Fruit fly (Drosophila melanogaster): ENCODE data around the gene Gem2.
A peak's percentile ranks its signal among the peaks of the same experiment; 100 is the strongest.

Gem2 gene

dm6 chr3L:19100188-19100587 lies at the start of gene Gem2:
TSS of gene Gem2 (minus strand) at chr3L:19100363.
- TF ChIP-seq CG17801 (GFP tag; optimal IDR thresholded peaks at IDR 0.05; ENCODE audit: partially characterized antibody): no peak

dm6 chr3L:19147169-19147568 lies 47.0 kb upstream of the Gem2 start:
- TF ChIP-seq CG17801 (GFP tag; optimal IDR thresholded peaks at IDR 0.05; ENCODE audit: partially characterized antibody): no peak

- no peak for TF ChIP-seq CG17801 (GFP tag; optimal IDR thresholded peaks at IDR 0.05; ENCODE audit: partially characterized antibody)
Observed at dm6 chr3L:19143940-19144571, 43.9 kb upstream of the Gem2 start.

- no peak for TF ChIP-seq CG17801 (GFP tag; optimal IDR thresholded peaks at IDR 0.05; ENCODE audit: partially characterized antibody)
Observed at dm6 chr3L:19142587-19142986, 42.4 kb upstream of the Gem2 start.

- no peak for TF ChIP-seq CG17801 (GFP tag; optimal IDR thresholded peaks at IDR 0.05; ENCODE audit: partially characterized antibody)
Observed at dm6 chr3L:19140084-19141011, 40.2 kb upstream of the Gem2 start.

dm6 chr3L:19138925-19139503 lies 38.9 kb upstream of the Gem2 start, which contains the start of gene CG14082:
TSS of gene CG14082 (minus strand) at chr3L:19138975.
- TF ChIP-seq CG17801 (GFP tag; optimal IDR thresholded peaks at IDR 0.05; ENCODE audit: partially characterized antibody): no peak

dm6 chr3L:19132586-19132985 lies 32.4 kb upstream of the Gem2 start:
- no peak for TF ChIP-seq CG17801 (GFP tag; optimal IDR thresholded peaks at IDR 0.05; ENCODE audit: partially characterized antibody)

- TF ChIP-seq CG17801 (GFP tag; optimal IDR thresholded peaks at IDR 0.05; ENCODE audit: partially characterized antibody): no peak
Observed at dm6 chr3L:19129565-19129964, 29.4 kb upstream of the Gem2 start, which contains the start of gene Spn75F. TSS of gene Spn75F (minus strand) at chr3L:19129665.

- peak; percentile 90 for TF ChIP-seq CG17801 (GFP tag; optimal IDR thresholded peaks at IDR 0.05; ENCODE audit: partially characterized antibody)
Observed at dm6 chr3L:19097665-19098082, 2.5 kb downstream of the Gem2 start, which contains the start of the genes Naxd and CG14079. TSS of gene Naxd (minus strand) at chr3L:19097709. TSS of gene CG14079 (plus strand) at chr3L:19097999.

dm6 chr3L:19097102-19097501 lies 3.1 kb downstream of the Gem2 start:
- no peak for TF ChIP-seq CG17801 (GFP tag; optimal IDR thresholded peaks at IDR 0.05; ENCODE audit: partially characterized antibody)

dm6 chr3L:19096032-19096431 lies 4.1 kb downstream of the Gem2 start, which contains the start of gene CNPYb:
TSS of gene CNPYb (minus strand) at chr3L:19096217.
- TF ChIP-seq CG17801 (GFP tag; optimal IDR thresholded peaks at IDR 0.05; ENCODE audit: partially characterized antibody): no peak

dm6 chr3L:19092125-19093058 lies 7.8 kb downstream of the Gem2 start, which contains the start of gene MESR6:
TSS of gene MESR6 (plus strand) at chr3L:19092670.
- TF ChIP-seq CG17801 (GFP tag; optimal IDR thresholded peaks at IDR 0.05; ENCODE audit: partially characterized antibody): peak; percentile 22

dm6 chr3L:19091423-19092124 lies 8.6 kb downstream of the Gem2 start:
- TF ChIP-seq CG17801 (GFP tag; optimal IDR thresholded peaks at IDR 0.05; ENCODE audit: partially characterized antibody): no peak

- TF ChIP-seq CG17801 (GFP tag; optimal IDR thresholded peaks at IDR 0.05; ENCODE audit: partially characterized antibody): no peak
Observed at dm6 chr3L:19089120-19089519, 11.0 kb downstream of the Gem2 start.

All from ovary, adult (tissue).